Worm (Caenorhabditis elegans) whole organism, young adult: ENCODE measurements around the gene ZK550.2.

Experiments used
- akir-1 ChIP-seq: fragments of 200-800 bp; sonication (Bioruptor generic); optimal IDR thresholded peaks from 2 replicates; lab custom pipeline; 2018; ENCODE audit warnings: mild to moderate bottlenecking, missing genetic modification characterization, moderate library complexity, missing compliant biosample characterization
- attf-5 ChIP-seq: fragments of 200-800 bp; sonication (Bioruptor generic); optimal IDR thresholded peaks from 2 replicates; lab custom pipeline; 2018; ENCODE audit warnings: mild to moderate bottlenecking, missing genetic modification characterization, missing compliant biosample characterization
- hlh-26 ChIP-seq: fragments of 200-800 bp; sonication (Bioruptor generic); conservative IDR thresholded peaks from 2 replicates; pipeline ENCODE4 v1.3.6; 2022; ENCODE audit warnings: missing genetic modification reagents, missing genetic modification characterization, missing compliant biosample characterization
- lag-1 ChIP-seq: fragments of 200-800 bp; sonication (Bioruptor generic); IDR thresholded peaks from 2 replicates; pipeline ENCODE4 v1.3.6; 2022; ENCODE audit warnings: missing genetic modification reagents, missing genetic modification characterization, missing compliant biosample characterization
- madf-3 ChIP-seq: fragments of 200-800 bp; sonication (Bioruptor generic); IDR thresholded peaks from 2 replicates; pipeline ENCODE4 v1.3.6; 2022; ENCODE audit warnings: missing genetic modification reagents, missing genetic modification characterization, missing compliant biosample characterization
- ztf-25 ChIP-seq: fragments of 200-800 bp; sonication (Bioruptor generic); IDR thresholded peaks from 2 replicates; pipeline ENCODE4 v1.3.6; 2022; ENCODE audit warnings: missing genetic modification reagents, missing genetic modification characterization, missing compliant biosample characterization

The ZK550.2 gene

ce11 chrIV:17294489-17294888 lies 49.1 kb downstream of the ZK550.2 start, which contains the start of gene T28F3.5:
T28F3.5 (plus strand) TSS chrIV:17294789.
- no peak for TF ChIP-seq hlh-26 (GFP tag; lab: Robert Waterston, UW)
- TF ChIP-seq akir-1 (GFP tag; lab: Kevin White, UChicago), result no peak
- no peak for TF ChIP-seq ztf-25 (GFP tag; lab: Robert Waterston, UW)
- TF ChIP-seq lag-1 (GFP tag; lab: Robert Waterston, UW), result no peak
- TF ChIP-seq madf-3, result no peak
- no peak for TF ChIP-seq attf-5 (GFP tag; lab: Kevin White, UChicago)
